Worm (Caenorhabditis elegans): Measurements from ENCODE around the gene ska-3.

The ska-3 gene

DNA sequence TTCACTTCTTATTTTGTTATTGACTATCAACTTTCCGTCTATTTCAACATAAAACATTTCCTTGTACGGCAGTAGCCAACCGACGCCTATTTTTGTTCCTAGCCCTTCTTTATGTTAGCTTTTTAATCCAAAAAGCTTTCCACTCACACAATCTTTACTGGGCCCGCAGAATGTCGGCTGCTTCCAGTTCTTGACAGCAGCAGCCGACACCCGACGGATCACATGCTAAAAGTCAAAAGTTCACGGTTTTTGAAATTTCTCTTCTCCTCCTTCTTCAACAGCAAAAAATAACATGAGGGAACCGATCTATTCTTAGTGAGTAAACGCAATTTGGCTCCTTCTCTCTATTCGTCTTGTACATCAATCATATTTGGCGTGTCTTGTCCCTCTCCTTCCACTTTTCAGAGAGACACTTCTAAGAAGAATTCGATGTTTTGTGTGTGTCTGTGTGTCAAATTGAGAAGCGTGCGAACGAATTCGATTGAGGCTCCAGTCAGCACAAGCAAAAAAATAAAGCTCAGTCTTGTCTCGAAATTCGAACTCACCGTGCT is 46.3 kb downstream of the ska-3 start:
- no peak for TF ChIP-seq med-1 (GFP tag; optimal IDR thresholded peaks at IDR 0.05; ENCODE audit: insufficient read depth)
- no peak for TF ChIP-seq flt-1 (GFP tag; IDR thresholded peaks at IDR 0.05)
- no peak for TF ChIP-seq T22C8.4 (GFP tag; IDR thresholded peaks at IDR 0.05)
- TF ChIP-seq tab-1 (GFP tag; IDR thresholded peaks at IDR 0.05): no peak
- TF ChIP-seq cog-1 (tag; optimal IDR thresholded peaks at IDR 0.05): no peak
- TF ChIP-seq ztf-23 (GFP tag; IDR thresholded peaks at IDR 0.05): no peak
- TF ChIP-seq ztf-29 (GFP tag; IDR thresholded peaks at IDR 0.05): no peak
- no peak for TF ChIP-seq ref-1 (GFP tag; conservative IDR thresholded peaks at IDR 0.05)
- TF ChIP-seq klf-2 (GFP tag; conservative IDR thresholded peaks at IDR 0.05): no peak

DNA sequence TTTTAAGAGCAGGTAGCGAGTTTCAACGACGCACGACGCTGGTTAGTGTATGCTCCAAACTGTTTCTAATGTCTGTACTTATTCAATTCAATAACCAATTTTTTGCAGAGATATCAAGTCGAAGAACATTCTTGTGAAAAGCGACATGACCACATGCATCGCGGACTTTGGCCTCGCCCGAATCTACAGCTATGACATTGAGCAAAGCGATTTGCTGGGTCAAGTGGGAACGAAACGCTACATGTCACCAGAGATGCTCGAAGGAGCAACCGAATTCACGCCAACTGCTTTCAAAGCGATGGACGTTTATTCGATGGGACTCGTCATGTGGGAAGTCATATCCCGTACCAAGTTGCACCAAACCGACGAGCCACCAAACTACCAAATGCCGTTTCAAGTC is 48.5 kb downstream of the ska-3 start:
- TF ChIP-seq cog-1 (tag; optimal IDR thresholded peaks at IDR 0.05) (no peak), med-1 (GFP tag; optimal IDR thresholded peaks at IDR 0.05; ENCODE audit: insufficient read depth) (no peak), T22C8.4 (GFP tag; IDR thresholded peaks at IDR 0.05) (no peak), ztf-23 (GFP tag; IDR thresholded peaks at IDR 0.05) (no peak), tab-1 (GFP tag; IDR thresholded peaks at IDR 0.05) (no peak), ztf-29 (GFP tag; IDR thresholded peaks at IDR 0.05) (no peak), flt-1 (GFP tag; IDR thresholded peaks at IDR 0.05) (no peak)

DNA sequence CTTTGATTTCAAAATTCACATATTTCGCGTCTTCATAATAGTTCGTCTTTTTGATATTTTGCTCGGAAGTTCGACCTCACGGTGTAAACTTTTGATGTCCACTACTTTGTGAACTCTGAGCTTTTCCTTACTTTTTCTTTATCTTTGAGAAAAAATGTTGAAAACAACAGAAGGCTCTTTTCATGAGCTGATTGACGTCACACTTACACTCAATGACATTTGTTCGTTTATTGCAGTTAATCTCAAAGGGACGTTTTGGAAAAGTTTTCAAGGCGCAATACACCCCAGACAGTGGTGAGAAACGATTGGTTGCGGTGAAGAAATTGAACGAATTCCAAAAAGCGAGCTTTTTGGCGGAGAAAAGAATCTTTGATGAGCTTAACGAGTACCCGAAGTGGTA is 49.6 kb downstream of the ska-3 start:
- TF ChIP-seq ztf-29 (GFP tag; IDR thresholded peaks at IDR 0.05) (no peak), T22C8.4 (GFP tag; IDR thresholded peaks at IDR 0.05) (no peak), ztf-23 (GFP tag; IDR thresholded peaks at IDR 0.05) (no peak), klf-2 (GFP tag; conservative IDR thresholded peaks at IDR 0.05) (no peak), tab-1 (GFP tag; IDR thresholded peaks at IDR 0.05) (no peak)

Data from whole organism, midembryonic.